Worm (Caenorhabditis elegans): Measurements from ENCODE around the gene clh-3.

ce11 chrII:7224074-7224473 lies 1.6 kb downstream of the clh-3 start:
- TF ChIP-seq mcd-1 (GFP tag; IDR thresholded peaks at IDR 0.05) (no peak), snpc-4 (GFP tag; optimal IDR thresholded peaks at IDR 0.05) (no peak), snpc-4 (tag; optimal IDR thresholded peaks at IDR 0.05) (no peak), pha-4 (tag; optimal IDR thresholded peaks at IDR 0.05) (no peak), K11D2.4 (GFP tag; IDR thresholded peaks at IDR 0.05) (no peak), ama-1 (optimal IDR thresholded peaks at IDR 0.05) (no peak), ama-1 (GFP tag; optimal IDR thresholded peaks at IDR 0.05) (no peak), tlf-1 (GFP tag; optimal IDR thresholded peaks at IDR 0.05) (no peak), ceh-100 (GFP tag; IDR thresholded peaks at IDR 0.05) (no peak)
